Worm (Caenorhabditis elegans) whole organism, mixed stage, embryonic: ENCODE data around the gene fbxa-74.

Experiments used
- M03D4.4 ChIP-seq: sonication (generic microtip); optimal IDR thresholded peaks from 2 replicates; lab custom pipeline; 2017; ENCODE audit warnings: mild to moderate bottlenecking, missing genetic modification characterization, missing compliant biosample characterization
- blmp-1 ChIP-seq: fragments of 150-350 bp; optimal IDR thresholded peaks from 2 replicates; lab custom pipeline; 2014; ENCODE audit warnings: missing biosample characterization, missing genetic modification characterization
- ceh-39 ChIP-seq: fragments of 150-350 bp; optimal IDR thresholded peaks from 2 replicates; lab custom pipeline; 2014; ENCODE audit warnings: missing biosample characterization, missing genetic modification characterization
- ceh-43 ChIP-seq: fragments of 200-800 bp; sonication (Bioruptor generic); optimal IDR thresholded peaks from 2 replicates; lab custom pipeline; 2018; ENCODE audit warnings: mild to moderate bottlenecking, missing genetic modification characterization, moderate library complexity, missing compliant biosample characterization
- ceh-83 ChIP-seq: fragments of 200-800 bp; sonication (Bioruptor generic); optimal IDR thresholded peaks from 2 replicates; lab custom pipeline; 2018; ENCODE audit warnings: mild to moderate bottlenecking, missing genetic modification characterization, missing compliant biosample characterization
- ces-1 ChIP-seq: fragments of 150-350 bp; optimal IDR thresholded peaks from 2 replicates; lab custom pipeline; 2014; ENCODE audit warnings: missing biosample characterization, missing genetic modification reagents, missing genetic modification characterization
- cnd-1 ChIP-seq: fragments of 200-800 bp; sonication (Bioruptor generic); optimal IDR thresholded peaks from 2 replicates; lab custom pipeline; 2018; ENCODE audit warnings: mild to moderate bottlenecking, missing genetic modification characterization, missing compliant biosample characterization
- drap-1 ChIP-seq: fragments of 200-800 bp; sonication (Bioruptor generic); optimal IDR thresholded peaks from 3 replicates; lab custom pipeline; 2018; ENCODE audit warnings: mild to moderate bottlenecking, missing genetic modification characterization, missing compliant biosample characterization
- elt-3 ChIP-seq: fragments of 150-350 bp; optimal IDR thresholded peaks from 2 replicates; lab custom pipeline; 2014; ENCODE audit warnings: missing biosample characterization, missing genetic modification characterization
- flh-1 ChIP-seq: fragments of 200-800 bp; sonication (Bioruptor generic); optimal IDR thresholded peaks from 2 replicates; lab custom pipeline; 2018; ENCODE audit warnings: mild to moderate bottlenecking, missing genetic modification characterization, moderate library complexity, missing compliant biosample characterization
- ham-2 ChIP-seq: fragments of 200-800 bp; sonication (Bioruptor generic); optimal IDR thresholded peaks from 2 replicates; lab custom pipeline; 2018; ENCODE audit warnings: mild to moderate bottlenecking, missing genetic modification characterization, missing compliant biosample characterization
- lin-13 ChIP-seq: fragments of 150-350 bp; optimal IDR thresholded peaks from 2 replicates; lab custom pipeline; 2014; ENCODE audit warnings: missing biosample characterization, missing genetic modification characterization
- lsy-2 ChIP-seq: fragments of 150-350 bp; optimal IDR thresholded peaks from 2 replicates; lab custom pipeline; 2014; ENCODE audit warnings: missing biosample characterization, missing genetic modification characterization
- mep-1 ChIP-seq: fragments of 150-350 bp; optimal IDR thresholded peaks from 2 replicates; lab custom pipeline; 2017; ENCODE audit warnings: missing biosample characterization, missing genetic modification reagents, missing genetic modification characterization, inconsistent platforms
- nhr-12 ChIP-seq: fragments of 150-350 bp; optimal IDR thresholded peaks from 2 replicates; lab custom pipeline; 2014; ENCODE audit warnings: missing biosample characterization, missing genetic modification characterization
- nhr-2 ChIP-seq: fragments of 150-350 bp; optimal IDR thresholded peaks from 2 replicates; lab custom pipeline; 2014; ENCODE audit warnings: missing biosample characterization, missing genetic modification characterization
- nhr-28 ChIP-seq: fragments of 150-350 bp; optimal IDR thresholded peaks from 2 replicates; lab custom pipeline; 2014; ENCODE audit warnings: missing biosample characterization, missing genetic modification characterization
- nhr-76 ChIP-seq: sonication (generic microtip); optimal IDR thresholded peaks from 2 replicates; lab custom pipeline; 2017; ENCODE audit warnings: missing biosample characterization, missing genetic modification characterization
- pha-4 ChIP-seq: fragments of 150-350 bp; optimal IDR thresholded peaks from 2 replicates; lab custom pipeline; 2018; ENCODE audit warnings: missing biosample characterization, missing genetic modification reagents, missing genetic modification characterization
- sem-2 ChIP-seq: fragments of 200-800 bp; sonication (Bioruptor generic); optimal IDR thresholded peaks from 2 replicates; lab custom pipeline; 2018; ENCODE audit warnings: mild to moderate bottlenecking, missing genetic modification characterization, missing compliant biosample characterization
- snpc-4 ChIP-seq: fragments of 150-350 bp; optimal IDR thresholded peaks from 2 replicates; lab custom pipeline; 2014; ENCODE audit warnings: missing biosample characterization, missing genetic modification characterization
- sptf-1 ChIP-seq: sonication (generic microtip); optimal IDR thresholded peaks from 2 replicates; lab custom pipeline; 2017; ENCODE audit warnings: mild to moderate bottlenecking, missing genetic modification characterization, moderate library complexity, missing compliant biosample characterization
- tbx-8 ChIP-seq: fragments of 200-800 bp; sonication (Bioruptor generic); optimal IDR thresholded peaks from 2 replicates; lab custom pipeline; 2018; ENCODE audit warnings: mild to moderate bottlenecking, missing genetic modification characterization, moderate library complexity, missing compliant biosample characterization
- unc-120 ChIP-seq: sonication (generic microtip); optimal IDR thresholded peaks from 2 replicates; lab custom pipeline; 2017; ENCODE audit warnings: missing genetic modification characterization, missing compliant biosample characterization; ENCODE audit not compliant: poor library complexity, severe bottlenecking

fbxa-74 gene

ce11 chrIII:1698842-1699241 lies at the start of gene fbxa-74:
TSS of gene fbxa-74 (minus strand) at chrIII:1698986.
- TF ChIP-seq snpc-4 (no peak), ceh-43 (no peak), sem-2 (GFP tag; lab: Kevin White, UChicago) (no peak)
- TF ChIP-seq, all 35 proteins: peak for 0

- TF ChIP-seq ceh-83 (GFP tag; lab: Kevin White, UChicago) (no peak), ces-1 (GFP tag; lab: Kevin White, UChicago) (peak; percentile 87)
These were observed 46.8 kb upstream of the fbxa-74 start for ce11 chrIII:1745450-1746127.

DNA sequence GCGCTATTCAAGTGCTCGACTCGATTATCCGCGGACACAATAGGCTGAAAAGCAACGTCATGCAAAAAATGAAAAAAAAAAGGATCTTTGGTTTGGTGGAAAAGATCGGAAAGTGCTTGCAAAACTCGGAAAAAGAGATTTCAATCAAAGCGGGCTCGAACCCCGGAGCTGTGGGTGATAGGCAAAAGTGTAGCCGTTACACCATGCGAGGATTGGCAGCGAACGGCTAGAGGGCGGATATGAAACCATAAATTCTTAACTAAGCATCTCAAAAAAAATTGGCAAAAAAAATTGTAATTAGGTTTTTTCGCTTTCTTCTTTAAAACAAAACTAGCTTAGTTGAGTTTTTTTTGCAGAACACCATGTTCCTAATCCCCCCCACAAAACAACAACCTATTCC lies 45.7 kb upstream of the fbxa-74 start:
- TF ChIP-seq tbx-8 (GFP tag; lab: Kevin White, UChicago) (no peak), ham-2 (no peak), lsy-2 (tag; lab: Kevin White, UChicago) (no peak), drap-1 (GFP tag; lab: Kevin White, UChicago) (no peak), blmp-1 (tag; lab: Kevin White, UChicago) (no peak)

ce11 chrIII:1743488-1744020 lies 44.8 kb upstream of the fbxa-74 start:
- TF ChIP-seq nhr-28 = no peak
- peak; percentile 77 for TF ChIP-seq ces-1 (GFP tag; lab: Kevin White, UChicago)

DNA sequence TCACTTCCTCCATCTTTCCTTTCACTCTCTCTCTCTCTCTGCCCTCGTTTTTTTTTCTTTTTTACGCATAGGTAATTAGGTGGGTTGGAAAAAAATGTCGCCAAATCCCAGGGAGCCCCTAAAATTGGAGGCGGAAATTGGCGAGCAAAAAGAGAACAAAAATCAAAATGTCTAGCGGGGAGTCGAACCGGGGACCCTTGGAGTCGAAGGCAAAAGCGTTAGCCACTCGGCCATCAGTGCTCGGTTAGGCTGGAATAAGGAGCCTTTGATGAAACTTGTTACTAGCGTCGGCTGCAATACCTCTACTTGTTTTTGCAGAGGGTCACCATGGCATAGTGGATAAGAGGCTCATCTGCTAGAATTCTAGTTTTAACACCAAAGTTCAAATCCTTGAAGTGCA lies 44.3 kb upstream of the fbxa-74 start:
- TF ChIP-seq cnd-1 (no peak), ham-2 (no peak), drap-1 (GFP tag; lab: Kevin White, UChicago) (no peak), ceh-43 (no peak), nhr-76 (tag; lab: Kevin White, UChicago) (no peak), unc-120 (tag; lab: Kevin White, UChicago) (no peak), M03D4.4 (tag; lab: Kevin White, UChicago) (no peak), lin-13 (tag; lab: Kevin White, UChicago) (no peak), mep-1 (tag; lab: Kevin White, UChicago) (no peak), flh-1 (GFP tag; lab: Kevin White, UChicago) (no peak), nhr-12 (tag; lab: Kevin White, UChicago) (no peak), ceh-39 (no peak), blmp-1 (tag; lab: Kevin White, UChicago) (no peak), nhr-2 (tag; lab: Kevin White, UChicago) (no peak), sptf-1 (tag; lab: Kevin White, UChicago) (no peak), snpc-4 (no peak), pha-4 (tag; lab: Kevin White, UChicago) (no peak)
- TF ChIP-seq, all 35 proteins: peak for 0

DNA sequence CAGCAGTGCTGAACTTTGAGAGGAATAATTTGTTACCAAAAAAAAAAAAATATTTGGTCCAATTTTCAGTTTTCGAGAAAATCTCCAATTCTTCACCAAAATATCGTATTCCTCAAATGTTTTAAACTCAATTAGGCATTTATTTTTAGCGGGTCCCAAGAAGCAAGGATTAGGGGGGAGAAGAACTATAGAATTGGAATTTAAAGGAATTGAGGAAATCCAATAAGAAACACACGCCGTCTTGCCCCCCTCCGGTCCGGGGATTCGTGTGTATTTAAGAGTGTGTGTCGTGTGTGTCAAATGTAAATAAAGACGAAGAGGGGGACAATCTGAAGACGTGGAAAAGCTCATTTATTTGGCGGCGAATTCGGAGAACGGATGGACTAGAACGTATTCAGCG lies 34.6 kb upstream of the fbxa-74 start:
- TF ChIP-seq ces-1 (GFP tag; lab: Kevin White, UChicago) (peak; percentile 86), ceh-39 (no peak)

ce11 chrIII:1733001-1733400 lies 34.2 kb upstream of the fbxa-74 start, which contains the start of gene ser-4:
TSS of gene ser-4 (minus strand) at chrIII:1733101.
- no peak for TF ChIP-seq nhr-12 (tag; lab: Kevin White, UChicago)
- TF ChIP-seq pha-4 (tag; lab: Kevin White, UChicago) = no peak
- no peak for TF ChIP-seq nhr-28
- TF ChIP-seq blmp-1 (tag; lab: Kevin White, UChicago) = no peak
- no peak for TF ChIP-seq ham-2

DNA sequence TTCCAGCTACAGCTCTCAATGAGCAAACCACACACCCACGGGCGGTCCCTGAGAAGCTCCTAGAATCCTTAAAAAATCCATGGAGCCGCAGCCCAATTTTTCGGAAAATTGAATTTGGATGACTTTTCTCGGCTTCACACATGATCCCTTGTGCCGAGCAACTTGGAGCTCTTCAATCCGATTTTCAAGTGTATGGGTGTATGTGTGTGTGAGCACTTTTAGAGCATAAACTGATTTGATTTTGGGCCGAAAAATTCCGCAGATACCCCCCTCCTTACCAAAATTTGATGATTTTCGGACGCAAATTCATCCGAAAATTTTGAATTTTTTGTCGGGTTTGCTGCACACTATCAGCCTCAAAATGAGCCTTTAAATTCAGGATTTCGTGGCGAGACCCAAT lies 33.1 kb upstream of the fbxa-74 start:
- TF ChIP-seq mep-1 (tag; lab: Kevin White, UChicago) (no peak), elt-3 (tag; lab: Kevin White, UChicago) (no peak), ces-1 (GFP tag; lab: Kevin White, UChicago) (peak; percentile 46)
